Worm (Caenorhabditis elegans) whole organism, L3 larva: ENCODE data around the gene siah-1.

Experiments used
- ZK546.5 ChIP-seq: sonication (generic microtip); optimal IDR thresholded peaks from 2 replicates; lab custom pipeline; 2017; ENCODE audit warnings: missing biosample characterization, missing genetic modification characterization
- ama-1 ChIP-seq: fragments of 150-350 bp; optimal IDR thresholded peaks from 2 replicates; lab custom pipeline; 2018
- elt-3 ChIP-seq, 3 experiments: fragments of 150-350 bp in 1 of 3; sonication (generic microtip) in 2 of 3; optimal IDR thresholded peaks; 2 replicates in 2 of 3; 4 replicates in 1 of 3; lab custom pipeline; 2014 to 2017; ENCODE audit warnings: missing biosample characterization in 3 of 3, missing genetic modification characterization in 3 of 3
- fos-1 ChIP-seq: fragments of 150-350 bp; optimal IDR thresholded peaks from 2 replicates; lab custom pipeline; 2014; ENCODE audit warnings: missing biosample characterization, missing genetic modification characterization
- hmg-11 ChIP-seq: sonication (generic microtip); optimal IDR thresholded peaks from 2 replicates; lab custom pipeline; 2016; ENCODE audit warnings: missing genetic modification characterization, missing compliant biosample characterization
- sea-2 ChIP-seq: fragments of 150-350 bp; sonication (generic microtip); optimal IDR thresholded peaks from 4 replicates; lab custom pipeline; 2014; ENCODE audit warnings: missing biosample characterization, missing genetic modification reagents, missing genetic modification characterization
- skn-1 ChIP-seq: fragments of 150-350 bp; optimal IDR thresholded peaks from 2 replicates; lab custom pipeline; 2014; ENCODE audit warnings: missing biosample characterization, missing genetic modification characterization

DNA sequence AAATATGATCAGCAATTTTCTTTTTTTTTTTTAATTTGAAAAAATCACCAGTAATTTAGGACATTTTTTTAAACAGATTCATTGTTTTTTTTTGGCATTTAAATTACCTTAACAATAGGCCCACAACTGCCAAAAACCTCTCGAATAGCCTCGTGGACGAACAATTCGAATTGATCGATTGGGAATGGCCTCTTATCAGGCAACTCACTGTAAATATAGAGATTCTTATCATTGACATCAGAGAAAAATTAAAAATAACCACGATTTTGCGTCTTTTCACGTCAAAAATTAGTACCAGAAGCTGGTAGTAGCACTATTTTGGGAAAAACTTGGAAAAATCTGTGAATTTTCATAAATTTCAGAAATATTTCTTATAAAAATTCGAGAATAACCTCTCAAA is 21.9 kb upstream of the siah-1 start:
- no peak for TF ChIP-seq ZK546.5 (tag; lab: Kevin White, UChicago)
- no peak for TF ChIP-seq elt-3 (tag; optimal IDR thresholded peaks at IDR 0.05; lab: Kevin White, UChicago)
- TF ChIP-seq ama-1 (lab: Kevin White, UChicago), result no peak
- no peak for TF ChIP-seq fos-1 (tag; lab: Kevin White, UChicago)
- TF ChIP-seq hmg-11 (tag; lab: Kevin White, UChicago), result no peak
- TF ChIP-seq skn-1 (tag; lab: Kevin White, UChicago), result no peak
- TF ChIP-seq sea-2 (GFP tag; lab: Kevin White, UChicago), result no peak
